Fruit fly (Drosophila melanogaster) Kc167 (cell line): ENCODE results near the gene CG6000.

ENCODE experiments used
- insv ChIP-seq: fragments of >200 bp; optimal IDR thresholded peaks from 3 replicates; lab custom pipeline; 2018; ENCODE audit warnings: missing external identifiers
- psq ChIP-seq: fragments of >200 bp; optimal IDR thresholded peaks from 2 replicates; lab custom pipeline; 2017; ENCODE audit warnings: missing external identifiers
- ttk ChIP-seq: sonication (Bioruptor generic); optimal IDR thresholded peaks from 2 replicates; lab custom pipeline; 2017; ENCODE audit warnings: missing external identifiers

DNA sequence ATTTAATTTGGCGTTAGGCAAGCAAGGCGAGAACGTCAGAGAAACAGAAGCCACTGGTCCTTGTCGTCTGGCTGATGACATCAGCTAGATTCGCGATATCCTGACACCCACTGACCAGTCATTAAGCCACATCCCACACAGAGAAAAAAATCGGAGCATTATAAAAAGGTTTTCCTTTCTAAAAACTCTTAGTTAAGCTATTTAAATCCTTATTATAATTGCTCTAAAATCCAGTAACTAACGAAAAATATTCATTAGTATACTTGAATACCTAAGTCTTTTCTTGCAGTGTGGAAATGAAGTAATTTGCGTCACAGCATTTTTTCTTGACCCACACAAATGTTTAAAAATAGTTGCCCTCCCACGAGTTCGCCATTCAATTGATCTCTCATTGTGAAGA lies 14.6 kb downstream of the CG6000 start:
- TF ChIP-seq psq (no peak), insv (no peak), ttk (lab: Kevin White, UChicago) (no peak)
